Fruit fly (Drosophila melanogaster): ENCODE measurements around the gene Sf3b6.

Gene Sf3b6

dm6 chr3L:6218517-6219155 is 25.7 kb upstream of the Sf3b6 start (continued):
- no peak for TF ChIP-seq topi (GFP tag; optimal IDR thresholded peaks at IDR 0.05)
- peak; percentile 50 for TF ChIP-seq net (GFP tag; optimal IDR thresholded peaks at IDR 0.05)
- no peak for TF ChIP-seq salr (GFP tag; optimal IDR thresholded peaks at IDR 0.05)
- TF ChIP-seq Hr38 (GFP tag; optimal IDR thresholded peaks at IDR 0.05): no peak
- TF ChIP-seq CG6276 (GFP tag; optimal IDR thresholded peaks at IDR 0.05): peak; percentile 1
- TF ChIP-seq Hr39 (GFP tag; optimal IDR thresholded peaks at IDR 0.05): no peak
- peak; percentile 46 for TF ChIP-seq CG16779 (tag; optimal IDR thresholded peaks at IDR 0.05)
- no peak for TF ChIP-seq CG8632 (GFP tag; optimal IDR thresholded peaks at IDR 0.05)
- peak; percentile 68 for TF ChIP-seq CG6854 (GFP tag; optimal IDR thresholded peaks at IDR 0.05)
- no peak for TF ChIP-seq CG31627 (GFP tag; optimal IDR thresholded peaks at IDR 0.05)
- TF ChIP-seq Gug (GFP tag; IDR thresholded peaks at IDR 0.05): no peak
- TF ChIP-seq CG11294 (GFP tag; IDR thresholded peaks at IDR 0.05): no peak
- no peak for TF ChIP-seq CG3032 (tag; optimal IDR thresholded peaks at IDR 0.05)
- TF ChIP-seq Eip75B (GFP tag; optimal IDR thresholded peaks at IDR 0.05): peak; percentile 22
- TF ChIP-seq CG8119 (GFP tag; IDR thresholded peaks at IDR 0.05): peak; percentile 49; the same call in 2 of the 3 replicates
- TF ChIP-seq Sox14 (GFP tag; optimal IDR thresholded peaks at IDR 0.05): no peak

- TF ChIP-seq CG6854 (GFP tag; optimal IDR thresholded peaks at IDR 0.05): peak; percentile 37
- TF ChIP-seq Blimp-1 (GFP tag; optimal IDR thresholded peaks at IDR 0.05): peak; percentile 67
- TF ChIP-seq dsx (GFP tag; optimal IDR thresholded peaks at IDR 0.05; ENCODE audit: poor library complexity, severe bottlenecking): no peak
- peak; percentile 67 for TF ChIP-seq svp (GFP tag)
- TF ChIP-seq CG6163 (GFP tag; IDR thresholded peaks at IDR 0.05): peak; percentile 52; the same call in 2 of the 3 replicates
- peak; percentile 7 for TF ChIP-seq CG3919 (GFP tag; optimal IDR thresholded peaks at IDR 0.05)
- TF ChIP-seq achi (GFP tag; optimal IDR thresholded peaks at IDR 0.05): peak; percentile 7
- no peak for TF ChIP-seq Hr39 (GFP tag; optimal IDR thresholded peaks at IDR 0.05)
- TF ChIP-seq fkh (GFP tag; optimal IDR thresholded peaks at IDR 0.05): peak; percentile 9
- TF ChIP-seq Sox102F (GFP tag; optimal IDR thresholded peaks at IDR 0.05): peak; percentile 35
- peak; percentile 14; the same call in 1 of the 3 replicates for TF ChIP-seq eg (GFP tag; IDR thresholded peaks at IDR 0.05)
- TF ChIP-seq pdm3 (GFP tag; optimal IDR thresholded peaks at IDR 0.05): no peak
- TF ChIP-seq vri (GFP tag; optimal IDR thresholded peaks at IDR 0.05): peak; percentile 25
Measured at dm6 chr3L:6217806-6218205, 24.8 kb upstream of the Sf3b6 start, which contains the start of gene LanA. TSS of gene LanA (minus strand) at chr3L:6218022.

- no peak for TF ChIP-seq CG1621 (tag; optimal IDR thresholded peaks at IDR 0.05)
- no peak for TF ChIP-seq CG11762 (GFP tag; optimal IDR thresholded peaks at IDR 0.05; ENCODE audit: insufficient read depth)
- TF ChIP-seq CG8319 (GFP tag; optimal IDR thresholded peaks at IDR 0.05): no peak
- TF ChIP-seq CG15336 (GFP tag; IDR thresholded peaks at IDR 0.05): peak; percentile 29; the same call in 1 of the 2 replicates
- TF ChIP-seq CG8119 (GFP tag; IDR thresholded peaks at IDR 0.05): peak; percentile 47; the same call in 2 of the 3 replicates
- TF ChIP-seq Hr4 (GFP tag; optimal IDR thresholded peaks at IDR 0.05): no peak
- no peak for TF ChIP-seq dac (GFP tag; optimal IDR thresholded peaks at IDR 0.05)
- TF ChIP-seq CG3032 (tag; optimal IDR thresholded peaks at IDR 0.05): no peak
- no peak for TF ChIP-seq spab (GFP tag; optimal IDR thresholded peaks at IDR 0.05)
- no peak for TF ChIP-seq pdm3 (GFP tag; optimal IDR thresholded peaks at IDR 0.05)
- no peak for TF ChIP-seq CG4318 (GFP tag; optimal IDR thresholded peaks at IDR 0.05)
- TF ChIP-seq dsx (GFP tag; optimal IDR thresholded peaks at IDR 0.05; ENCODE audit: poor library complexity, severe bottlenecking): no peak
- no peak for TF ChIP-seq Eip93F (GFP tag; optimal IDR thresholded peaks at IDR 0.05)
- TF ChIP-seq CG32006 (GFP tag; optimal IDR thresholded peaks at IDR 0.05): peak; percentile 50
- TF ChIP-seq Ets21C (GFP tag; optimal IDR thresholded peaks at IDR 0.05): no peak
- TF ChIP-seq fd59A (GFP tag; optimal IDR thresholded peaks at IDR 0.05): no peak
- no peak for TF ChIP-seq CG6854 (GFP tag; optimal IDR thresholded peaks at IDR 0.05)
- TF ChIP-seq Gug (GFP tag; IDR thresholded peaks at IDR 0.05): peak; percentile 26; the same call in 1 of the 2 replicates
- no peak for TF ChIP-seq cyc (GFP tag; optimal IDR thresholded peaks at IDR 0.05)
- no peak for TF ChIP-seq CG6808 (GFP tag; optimal IDR thresholded peaks at IDR 0.05)
- no peak for TF ChIP-seq lz (GFP tag; optimal IDR thresholded peaks at IDR 0.05)
- no peak for TF ChIP-seq Smox (GFP tag; optimal IDR thresholded peaks at IDR 0.05)
- TF ChIP-seq OdsH (GFP tag; optimal IDR thresholded peaks at IDR 0.05): no peak
- no peak for TF ChIP-seq fkh (GFP tag; optimal IDR thresholded peaks at IDR 0.05)
- TF ChIP-seq CG10631 (GFP tag; optimal IDR thresholded peaks at IDR 0.05): peak; percentile 55
- no peak for TF ChIP-seq ss (GFP tag; optimal IDR thresholded peaks at IDR 0.05)
- no peak for TF ChIP-seq CG3919 (GFP tag; optimal IDR thresholded peaks at IDR 0.05)
- TF ChIP-seq CG31627 (GFP tag; optimal IDR thresholded peaks at IDR 0.05): peak; percentile 35
- TF ChIP-seq topi (GFP tag; optimal IDR thresholded peaks at IDR 0.05): no peak
Measured at dm6 chr3L:6217212-6217611, 24.2 kb upstream of the Sf3b6 start.
